Worm (Caenorhabditis elegans) whole organism, early embryonic: ENCODE measurements around the gene Y57G7A.5.
A peak's percentile ranks its signal among the peaks of the same experiment; 100 is the strongest.

Experiments
- B0310.2 ChIP-seq: sonication (generic microtip); optimal IDR thresholded peaks from 2 replicates; lab custom pipeline; 2016; ENCODE audit warnings: mild to moderate bottlenecking, missing genetic modification characterization, missing compliant biosample characterization
- F13C5.2 ChIP-seq: sonication (generic microtip); optimal IDR thresholded peaks from 2 replicates; lab custom pipeline; 2017; ENCODE audit warnings: mild to moderate bottlenecking, missing genetic modification characterization, inconsistent platforms, missing compliant biosample characterization
- aly-1 ChIP-seq: sonication (generic microtip); optimal IDR thresholded peaks from 2 replicates; lab custom pipeline; 2016; ENCODE audit warnings: missing genetic modification characterization, missing compliant biosample characterization
- ama-1 ChIP-seq: fragments of 150-350 bp; optimal IDR thresholded peaks from 2 replicates; lab custom pipeline; 2014
- ceh-13 ChIP-seq: fragments of 200-800 bp; sonication (Bioruptor generic); optimal IDR thresholded peaks from 2 replicates; lab custom pipeline; 2018; ENCODE audit warnings: mild to moderate bottlenecking, missing genetic modification characterization, missing compliant biosample characterization
- ceh-36 ChIP-seq: sonication (generic microtip); optimal IDR thresholded peaks from 2 replicates; lab custom pipeline; 2016; ENCODE audit warnings: missing genetic modification characterization, inconsistent platforms, missing compliant biosample characterization
- ets-7 ChIP-seq: sonication (generic microtip); optimal IDR thresholded peaks from 2 replicates; lab custom pipeline; 2016; ENCODE audit warnings: missing genotype, missing genetic modification characterization, missing compliant biosample characterization
- flt-1 ChIP-seq: fragments of 200-800 bp; sonication (Bioruptor generic); IDR thresholded peaks from 2 replicates; pipeline ENCODE4 v1.3.6; 2022; ENCODE audit warnings: missing genetic modification characterization, missing compliant biosample characterization
- hmbx-1 ChIP-seq: sonication (generic microtip); optimal IDR thresholded peaks from 2 replicates; lab custom pipeline; 2016; ENCODE audit warnings: mild to moderate bottlenecking, missing genetic modification characterization, missing compliant biosample characterization
- hmg-4 ChIP-seq: fragments of 200-800 bp; sonication (Bioruptor generic); optimal IDR thresholded peaks from 2 replicates; lab custom pipeline; 2018; ENCODE audit warnings: mild to moderate bottlenecking, missing genetic modification characterization, missing compliant biosample characterization
- hnd-1 ChIP-seq: sonication (generic microtip); optimal IDR thresholded peaks from 2 replicates; lab custom pipeline; 2016; ENCODE audit warnings: missing genetic modification characterization, missing compliant biosample characterization
- pes-1 ChIP-seq: fragments of 200-800 bp; sonication (Bioruptor generic); IDR thresholded peaks from 2 replicates; pipeline ENCODE4 v1.3.6; 2022; ENCODE audit warnings: missing genetic modification reagents, missing genetic modification characterization, missing compliant biosample characterization
- scrt-1 ChIP-seq: fragments of 200-800 bp; sonication (Bioruptor generic); IDR thresholded peaks from 2 replicates; pipeline ENCODE4 v1.3.6; 2022; ENCODE audit warnings: missing genetic modification characterization, missing compliant biosample characterization
- sea-1 ChIP-seq: fragments of 200-800 bp; sonication (Bioruptor generic); conservative IDR thresholded peaks from 2 replicates; pipeline ENCODE4 v1.3.6; 2022; ENCODE audit warnings: missing genetic modification characterization, missing compliant biosample characterization
- tbx-11 ChIP-seq: fragments of 200-800 bp; sonication (Bioruptor generic); IDR thresholded peaks from 2 replicates; pipeline ENCODE4 v1.3.6; 2022; ENCODE audit warnings: missing genetic modification characterization, missing compliant biosample characterization
- tbx-37 ChIP-seq: fragments of 200-800 bp; sonication (Bioruptor generic); conservative IDR thresholded peaks from 2 replicates; pipeline ENCODE4 v1.3.6; 2022; ENCODE audit warnings: missing genetic modification reagents, missing genetic modification characterization, missing compliant biosample characterization
- tra-4 ChIP-seq: sonication (generic microtip); optimal IDR thresholded peaks from 2 replicates; lab custom pipeline; 2017; ENCODE audit warnings: missing genetic modification characterization, missing compliant biosample characterization

Y57G7A.5 gene

DNA sequence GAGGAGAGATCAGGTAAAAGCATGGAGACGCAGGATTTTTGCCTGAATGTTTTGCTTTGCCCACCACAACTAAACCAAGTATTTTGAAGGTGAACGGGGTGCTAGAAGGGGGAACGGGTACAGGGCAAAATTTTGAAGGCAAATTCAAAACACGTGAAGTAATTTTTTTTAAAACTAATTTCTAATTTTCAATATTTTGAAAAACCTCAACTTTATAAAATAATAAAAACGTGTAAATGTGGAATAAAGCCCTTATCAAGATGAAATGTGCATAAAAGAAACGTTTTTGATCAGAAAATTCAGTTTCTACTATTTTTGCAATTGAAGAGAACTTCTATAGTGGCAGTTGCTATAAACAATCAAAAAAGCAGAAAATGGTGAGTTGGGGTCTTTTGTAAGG is 19.7 kb downstream of the Y57G7A.5 start, which contains the start of gene clec-119:
TSS of gene clec-119 (plus strand) at position 301 of the 400 bp plus-strand sequence.
- TF ChIP-seq hnd-1 (no peak), hmbx-1 (no peak), ama-1 (lab: Kevin White, UChicago) (no peak), B0310.2 (tag; lab: Kevin White, UChicago) (no peak), tra-4 (tag; lab: Kevin White, UChicago) (no peak), ceh-13 (GFP tag; lab: Kevin White, UChicago) (no peak), tbx-11 (GFP tag; lab: Robert Waterston, UW) (no peak), flt-1 (no peak), sea-1 (GFP tag; lab: Robert Waterston, UW) (no peak), F13C5.2 (tag; lab: Kevin White, UChicago) (no peak), ets-7 (tag; lab: Kevin White, UChicago) (no peak)

ce11 chrII:1252259-1252658 is 23.1 kb downstream of the Y57G7A.5 start, which contains the start of gene lin-42:
Gene lin-42 (minus strand): TSS chrII:1252359.
- TF ChIP-seq ama-1 (lab: Kevin White, UChicago) (no peak), ceh-36 (tag; lab: Kevin White, UChicago) (peak; percentile 4)

DNA sequence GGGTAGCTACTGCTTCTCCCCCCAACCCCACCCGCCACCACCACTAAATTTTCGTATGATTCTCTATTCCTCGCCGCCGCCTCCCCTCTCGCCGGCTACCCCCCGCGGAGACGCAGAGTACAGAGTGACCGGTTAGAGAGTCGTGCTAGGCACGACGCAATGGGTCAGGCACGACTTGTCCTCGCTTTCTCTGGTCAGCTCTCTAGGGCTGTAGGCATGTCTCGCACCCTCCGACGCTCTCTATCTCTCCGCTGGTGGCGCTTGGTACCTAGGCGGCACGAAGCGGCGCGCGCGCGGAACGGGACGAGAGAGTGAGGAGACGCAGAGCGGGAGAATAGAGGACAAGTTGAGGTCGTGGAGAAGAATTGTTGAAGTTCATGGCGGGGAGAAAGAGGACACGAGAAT is 28.5 kb downstream of the Y57G7A.5 start:
- TF ChIP-seq pes-1 (GFP tag; lab: Robert Waterston, UW) = peak; percentile 56; the same call in 1 of the 2 replicates
- peak; percentile 67 for TF ChIP-seq F13C5.2 (tag; lab: Kevin White, UChicago)
- peak; percentile 86 for TF ChIP-seq hmg-4 (GFP tag; lab: Kevin White, UChicago)
- no peak for TF ChIP-seq ets-7 (tag; lab: Kevin White, UChicago)
- TF ChIP-seq aly-1 = peak; percentile 27
- TF ChIP-seq flt-1 = no peak

DNA sequence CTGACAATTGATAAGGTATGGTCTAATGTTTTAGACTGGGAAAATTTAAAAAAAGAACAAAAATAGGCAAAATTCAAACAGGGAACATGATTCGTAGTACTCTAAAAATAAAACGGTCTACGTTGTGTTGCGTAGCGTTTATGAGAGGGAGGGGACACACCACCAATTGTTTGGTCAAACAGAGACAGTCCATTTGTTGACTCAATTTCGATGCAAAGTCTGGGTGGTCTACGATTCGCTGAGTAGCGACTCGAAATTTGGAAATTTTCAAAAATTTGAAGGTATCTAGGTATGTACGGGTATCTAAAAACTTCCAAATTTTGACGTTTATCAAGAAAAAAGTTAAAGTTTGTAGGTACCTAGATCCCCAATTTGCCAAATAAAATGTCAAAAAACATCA is 29.6 kb downstream of the Y57G7A.5 start:
- TF ChIP-seq tbx-11 (GFP tag; lab: Robert Waterston, UW) = no peak
- TF ChIP-seq pes-1 (GFP tag; lab: Robert Waterston, UW) = no peak
- TF ChIP-seq F13C5.2 (tag; lab: Kevin White, UChicago) = no peak
- no peak for TF ChIP-seq hnd-1
- no peak for TF ChIP-seq hmbx-1
- no peak for TF ChIP-seq flt-1
- TF ChIP-seq B0310.2 (tag; lab: Kevin White, UChicago) = no peak
- no peak for TF ChIP-seq tra-4 (tag; lab: Kevin White, UChicago)
- TF ChIP-seq hmg-4 (GFP tag; lab: Kevin White, UChicago) = no peak
- no peak for TF ChIP-seq ama-1 (lab: Kevin White, UChicago)
- no peak for TF ChIP-seq ceh-36 (tag; lab: Kevin White, UChicago)
- TF ChIP-seq scrt-1 (GFP tag; lab: Robert Waterston, UW) = no peak
- TF ChIP-seq aly-1 = no peak
- TF ChIP-seq ets-7 (tag; lab: Kevin White, UChicago) = no peak
- TF ChIP-seq sea-1 (GFP tag; lab: Robert Waterston, UW) = no peak
- TF ChIP-seq ceh-13 (GFP tag; lab: Kevin White, UChicago) = no peak

DNA sequence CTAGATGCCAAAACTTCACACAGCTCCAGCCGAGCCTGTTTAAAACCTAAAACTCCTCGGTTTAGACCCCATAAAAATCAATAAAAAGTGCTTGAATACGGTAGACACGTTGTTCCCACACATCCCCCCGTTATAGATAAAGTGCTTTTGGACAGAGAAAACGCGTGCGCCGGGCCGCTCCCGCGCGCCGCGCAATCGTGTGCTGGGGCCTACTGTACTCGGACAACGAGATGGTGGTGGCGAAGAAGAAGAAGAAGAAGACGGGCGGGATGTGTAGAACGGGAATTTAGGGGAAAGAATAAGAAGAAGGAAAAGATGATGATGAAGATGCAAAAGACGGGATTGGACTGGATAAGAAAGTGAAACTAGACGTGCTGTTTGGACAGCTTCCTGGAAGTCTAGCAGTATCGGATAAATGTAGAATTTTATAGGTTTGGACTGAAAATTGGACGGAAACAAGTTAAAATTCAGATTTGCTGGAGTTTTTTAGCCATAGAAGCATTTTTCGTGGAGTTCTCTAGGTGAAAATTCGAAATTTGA is 30.8 kb downstream of the Y57G7A.5 start:
- no peak for TF ChIP-seq flt-1
- no peak for TF ChIP-seq B0310.2 (tag; lab: Kevin White, UChicago)
- peak; percentile 8 for TF ChIP-seq hmg-4 (GFP tag; lab: Kevin White, UChicago)
- TF ChIP-seq tra-4 (tag; lab: Kevin White, UChicago) = no peak
- TF ChIP-seq scrt-1 (GFP tag; lab: Robert Waterston, UW) = no peak
- TF ChIP-seq ceh-13 (GFP tag; lab: Kevin White, UChicago) = no peak

- TF ChIP-seq aly-1 = peak; percentile 29
- TF ChIP-seq B0310.2 (tag; lab: Kevin White, UChicago) = no peak
- TF ChIP-seq tbx-11 (GFP tag; lab: Robert Waterston, UW) = no peak
- no peak for TF ChIP-seq ama-1 (lab: Kevin White, UChicago)
- TF ChIP-seq hmg-4 (GFP tag; lab: Kevin White, UChicago) = peak; percentile 18
- peak; percentile 32 for TF ChIP-seq F13C5.2 (tag; lab: Kevin White, UChicago)
- no peak; the same call in 1 of the 2 replicates for TF ChIP-seq flt-1
- TF ChIP-seq ceh-13 (GFP tag; lab: Kevin White, UChicago) = no peak
- no peak for TF ChIP-seq scrt-1 (GFP tag; lab: Robert Waterston, UW)
- no peak for TF ChIP-seq sea-1 (GFP tag; lab: Robert Waterston, UW)
- TF ChIP-seq tbx-37 = no peak
- TF ChIP-seq ceh-36 (tag; lab: Kevin White, UChicago) = no peak
Observed at ce11 chrII:1242475-1242874, 32.9 kb downstream of the Y57G7A.5 start.

- TF ChIP-seq hnd-1 (no peak), pes-1 (GFP tag; lab: Robert Waterston, UW) (peak; percentile 17; the same call in 1 of the 2 replicates), scrt-1 (GFP tag; lab: Robert Waterston, UW) (0 out of 2 replicates have a peak, but pooled peaks have one; percentile 24)
Observed at ce11 chrII:1241176-1241730, 34.1 kb downstream of the Y57G7A.5 start.

DNA sequence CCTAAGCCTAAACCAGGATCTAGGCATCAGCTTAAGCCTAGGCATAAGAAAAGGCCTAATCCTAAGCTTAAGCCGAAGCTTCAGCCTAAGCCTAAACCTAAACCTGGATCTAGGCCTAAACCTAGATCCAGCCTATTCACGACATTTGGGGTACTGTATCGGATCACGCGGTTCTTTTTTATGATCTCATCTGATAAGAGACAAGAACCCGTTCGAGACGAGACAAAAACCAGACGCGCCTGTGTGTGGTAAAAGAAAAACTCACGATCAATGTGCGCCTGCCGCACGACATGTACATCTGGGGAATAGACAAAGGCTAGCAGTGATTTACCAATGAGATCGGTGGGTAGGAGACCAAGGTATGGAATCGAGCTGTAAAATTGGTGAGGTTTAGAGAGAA is 34.9 kb downstream of the Y57G7A.5 start:
- no peak for TF ChIP-seq hmg-4 (GFP tag; lab: Kevin White, UChicago)
- TF ChIP-seq hnd-1 = no peak
- no peak for TF ChIP-seq scrt-1 (GFP tag; lab: Robert Waterston, UW)
- TF ChIP-seq flt-1 = no peak
- TF ChIP-seq tbx-11 (GFP tag; lab: Robert Waterston, UW) = no peak
- TF ChIP-seq F13C5.2 (tag; lab: Kevin White, UChicago) = no peak
- TF ChIP-seq tbx-37 = no peak
- no peak for TF ChIP-seq pes-1 (GFP tag; lab: Robert Waterston, UW)
- TF ChIP-seq ceh-36 (tag; lab: Kevin White, UChicago) = no peak
